Worm (Caenorhabditis elegans) whole organism, L1 larva: ENCODE data around the gene nlp-47.

Experiments used
- C04F5.9 ChIP-seq: sonication (generic microtip); optimal IDR thresholded peaks from 2 replicates; lab custom pipeline; 2016; ENCODE audit warnings: missing genetic modification characterization, missing compliant biosample characterization
- Y116A8C.19 ChIP-seq: sonication (generic microtip); optimal IDR thresholded peaks from 2 replicates; lab custom pipeline; 2016; ENCODE audit warnings: missing compliant biosample characterization, missing genetic modification characterization, borderline replicate concordance
- aha-1 ChIP-seq: fragments of 150-350 bp; optimal IDR thresholded peaks from 2 replicates; lab custom pipeline; 2014; ENCODE audit warnings: missing biosample characterization, missing genetic modification characterization
- ama-1 ChIP-seq: fragments of 150-350 bp; optimal IDR thresholded peaks from 2 replicates; lab custom pipeline; 2014
- ceh-63 ChIP-seq: fragments of 200-800 bp; sonication (Bioruptor generic); optimal IDR thresholded peaks from 2 replicates; lab custom pipeline; 2018; ENCODE audit warnings: mild to moderate bottlenecking, missing genetic modification characterization, missing compliant biosample characterization
- ceh-8 ChIP-seq: fragments of 200-800 bp; sonication (Bioruptor generic); optimal IDR thresholded peaks from 2 replicates; lab custom pipeline; 2018; ENCODE audit warnings: mild to moderate bottlenecking, missing genetic modification characterization, moderate library complexity, missing compliant biosample characterization
- ceh-88 ChIP-seq: fragments of 200-800 bp; sonication (Bioruptor generic); IDR thresholded peaks from 2 replicates; pipeline ENCODE4 v1.3.6; 2022; ENCODE audit warnings: missing genetic modification characterization, missing compliant biosample characterization
- dsc-1 ChIP-seq: sonication (generic microtip); optimal IDR thresholded peaks from 2 replicates; lab custom pipeline; 2016; ENCODE audit warnings: mild to moderate bottlenecking, missing genetic modification characterization, missing compliant biosample characterization
- efl-1 ChIP-seq, 4 experiments: fragments of 150-350 bp; optimal IDR thresholded peaks in 3 of 4; peaks in 1 of 4; 1 replicate in 1 of 4; 2 replicates in 3 of 4; lab custom pipeline; 2014; ENCODE audit warnings: missing biosample characterization in 2 of 4, missing genetic modification characterization in 2 of 4, missing genetic modification reagents in 2 of 4
- egl-13 ChIP-seq: sonication (generic microtip); optimal IDR thresholded peaks from 2 replicates; lab custom pipeline; 2016; ENCODE audit warnings: missing genotype, missing genetic modification reagents, missing genetic modification characterization, missing compliant biosample characterization
- elt-2 ChIP-seq: sonication (generic microtip); optimal IDR thresholded peaks from 2 replicates; lab custom pipeline; 2016; ENCODE audit warnings: missing genetic modification characterization, mild to moderate bottlenecking, inconsistent platforms, missing compliant biosample characterization, missing genetic modification reagents
- fkh-10 ChIP-seq: sonication (generic microtip); optimal IDR thresholded peaks from 2 replicates; lab custom pipeline; 2017; ENCODE audit warnings: missing biosample characterization, missing genetic modification reagents, missing genetic modification characterization
- fkh-4 ChIP-seq: sonication (generic microtip); optimal IDR thresholded peaks from 2 replicates; lab custom pipeline; 2016; ENCODE audit warnings: missing compliant biosample characterization, missing genetic modification characterization, borderline replicate concordance
- fkh-8 ChIP-seq: sonication (generic microtip); optimal IDR thresholded peaks from 2 replicates; lab custom pipeline; 2016; ENCODE audit warnings: mild to moderate bottlenecking, missing genetic modification characterization, missing compliant biosample characterization
- fos-1 ChIP-seq: fragments of 150-350 bp; optimal IDR thresholded peaks from 2 replicates; lab custom pipeline; 2014; ENCODE audit warnings: missing biosample characterization, missing genetic modification characterization
- hlh-17 ChIP-seq: fragments of 200-800 bp; sonication (Bioruptor generic); optimal IDR thresholded peaks from 2 replicates; lab custom pipeline; 2018; ENCODE audit warnings: missing genetic modification characterization, mild to moderate bottlenecking, missing compliant biosample characterization, moderate library complexity, borderline replicate concordance
- hlh-4 ChIP-seq: sonication (generic microtip); optimal IDR thresholded peaks from 2 replicates; lab custom pipeline; 2016; ENCODE audit warnings: mild to moderate bottlenecking, missing genetic modification characterization, missing compliant biosample characterization
- hpl-2 ChIP-seq: fragments of 150-350 bp; optimal IDR thresholded peaks from 2 replicates; lab custom pipeline; 2014; ENCODE audit warnings: missing biosample characterization, missing genetic modification reagents, missing genetic modification characterization
- irx-1 ChIP-seq: sonication (generic microtip); optimal IDR thresholded peaks from 2 replicates; lab custom pipeline; 2016; ENCODE audit warnings: missing genetic modification characterization, missing compliant biosample characterization
- isw-1 ChIP-seq: fragments of 200-800 bp; sonication (Bioruptor generic); IDR thresholded peaks from 2 replicates; pipeline ENCODE4 v1.3.6; 2022; ENCODE audit warnings: missing genetic modification characterization, missing compliant biosample characterization
- jun-1 ChIP-seq: fragments of 150-350 bp; optimal IDR thresholded peaks from 2 replicates; lab custom pipeline; 2014; ENCODE audit warnings: missing biosample characterization, missing genetic modification reagents, missing genetic modification characterization
- lin-13 ChIP-seq: fragments of 150-350 bp; optimal IDR thresholded peaks from 2 replicates; lab custom pipeline; 2014; ENCODE audit warnings: missing biosample characterization, missing genetic modification reagents, missing genetic modification characterization
- mab-9 ChIP-seq: fragments of 200-800 bp; sonication (Bioruptor generic); IDR thresholded peaks from 2 replicates; pipeline ENCODE4 v1.3.6; 2022; ENCODE audit warnings: missing genetic modification reagents, missing genetic modification characterization, missing compliant biosample characterization
- mep-1 ChIP-seq: fragments of 150-350 bp; optimal IDR thresholded peaks from 2 replicates; lab custom pipeline; 2014; ENCODE audit warnings: missing biosample characterization, missing genetic modification characterization
- nhr-19 ChIP-seq: fragments of 200-800 bp; sonication (Bioruptor generic); conservative IDR thresholded peaks from 2 replicates; pipeline ENCODE4 v1.3.6; 2022; ENCODE audit warnings: missing genetic modification characterization, missing compliant biosample characterization
- nhr-20 ChIP-seq: sonication (generic microtip); optimal IDR thresholded peaks from 2 replicates; lab custom pipeline; 2016; ENCODE audit warnings: mild to moderate bottlenecking, missing genetic modification characterization, missing compliant biosample characterization
- nhr-28 ChIP-seq: fragments of 150-350 bp; optimal IDR thresholded peaks from 2 replicates; lab custom pipeline; 2014; ENCODE audit warnings: missing biosample characterization, missing genetic modification characterization
- nhr-47 ChIP-seq: sonication (generic microtip); optimal IDR thresholded peaks from 2 replicates; lab custom pipeline; 2016; ENCODE audit warnings: mild to moderate bottlenecking, missing genetic modification characterization, moderate library complexity, missing compliant biosample characterization
- nhr-71 ChIP-seq: sonication (generic microtip); optimal IDR thresholded peaks from 2 replicates; lab custom pipeline; 2016; ENCODE audit warnings: mild to moderate bottlenecking, missing genetic modification characterization, moderate library complexity, missing compliant biosample characterization
- nhr-77 ChIP-seq: fragments of 150-350 bp; optimal IDR thresholded peaks from 2 replicates; lab custom pipeline; 2014; ENCODE audit warnings: missing biosample characterization, missing genetic modification characterization
- nhr-84 ChIP-seq: sonication (generic microtip); optimal IDR thresholded peaks from 2 replicates; lab custom pipeline; 2017; ENCODE audit warnings: missing biosample characterization, missing genetic modification characterization
- nhr-90 ChIP-seq: sonication (generic microtip); optimal IDR thresholded peaks from 2 replicates; lab custom pipeline; 2016; ENCODE audit warnings: mild to moderate bottlenecking, missing genetic modification characterization, missing compliant biosample characterization; ENCODE audit not compliant: poor library complexity
- pag-3 ChIP-seq: sonication (generic microtip); optimal IDR thresholded peaks from 2 replicates; lab custom pipeline; 2017; ENCODE audit warnings: missing genetic modification characterization, mild to moderate bottlenecking, missing compliant biosample characterization, antibody characterized with exemption, borderline replicate concordance; ENCODE audit not compliant: insufficient read depth
- pax-3 ChIP-seq: fragments of 200-800 bp; sonication (Bioruptor generic); optimal IDR thresholded peaks from 2 replicates; lab custom pipeline; 2018; ENCODE audit warnings: mild to moderate bottlenecking, missing genetic modification characterization, moderate library complexity, missing compliant biosample characterization
- pqm-1 ChIP-seq: sonication (generic microtip); optimal IDR thresholded peaks from 3 replicates; lab custom pipeline; 2017; ENCODE audit warnings: missing biosample characterization, missing genetic modification characterization
- skn-1 ChIP-seq: fragments of 150-350 bp; optimal IDR thresholded peaks from 2 replicates; lab custom pipeline; 2014; ENCODE audit warnings: missing biosample characterization, missing genetic modification characterization
- snpc-4 ChIP-seq: fragments of 150-350 bp; optimal IDR thresholded peaks from 2 replicates; lab custom pipeline; 2014; ENCODE audit warnings: missing biosample characterization, missing genetic modification characterization
- snu-23 ChIP-seq: sonication (generic microtip); optimal IDR thresholded peaks from 2 replicates; lab custom pipeline; 2016; ENCODE audit warnings: missing genetic modification characterization, missing compliant biosample characterization
- sptf-1 ChIP-seq: fragments of 150-350 bp; optimal IDR thresholded peaks from 2 replicates; lab custom pipeline; 2014; ENCODE audit warnings: missing biosample characterization, missing genetic modification characterization
- sup-37 ChIP-seq: fragments of 200-800 bp; sonication (Bioruptor generic); optimal IDR thresholded peaks from 2 replicates; lab custom pipeline; 2018; ENCODE audit warnings: mild to moderate bottlenecking, missing genetic modification characterization, missing compliant biosample characterization
- tbx-2 ChIP-seq: sonication (generic microtip); optimal IDR thresholded peaks from 2 replicates; lab custom pipeline; 2016; ENCODE audit warnings: missing genetic modification characterization, missing compliant biosample characterization
- unc-130 ChIP-seq: fragments of 150-350 bp; optimal IDR thresholded peaks from 2 replicates; lab custom pipeline; 2017; ENCODE audit warnings: missing biosample characterization, missing genetic modification characterization, inconsistent platforms
- unc-30 ChIP-seq: sonication (generic microtip); optimal IDR thresholded peaks from 2 replicates; lab custom pipeline; 2017; ENCODE audit warnings: missing biosample characterization, missing genetic modification characterization
- unc-98 ChIP-seq: fragments of 200-800 bp; sonication (Bioruptor generic); IDR thresholded peaks from 2 replicates; pipeline ENCODE4 v1.3.6; 2022; ENCODE audit warnings: missing genetic modification characterization, missing compliant biosample characterization
- vab-15 ChIP-seq: sonication (generic microtip); optimal IDR thresholded peaks from 2 replicates; lab custom pipeline; 2017; ENCODE audit warnings: missing genotype, mild to moderate bottlenecking, missing genetic modification characterization, missing compliant biosample characterization
- xbp-1 ChIP-seq: sonication (generic microtip); optimal IDR thresholded peaks from 2 replicates; lab custom pipeline; 2016; ENCODE audit warnings: missing genetic modification characterization, missing compliant biosample characterization
- zag-1 ChIP-seq: fragments of 150-350 bp; optimal IDR thresholded peaks from 2 replicates; lab custom pipeline; 2014; ENCODE audit warnings: missing biosample characterization, missing genetic modification characterization
- zip-4 ChIP-seq: fragments of 200-800 bp; sonication (Bioruptor generic); optimal IDR thresholded peaks from 2 replicates; lab custom pipeline; 2018; ENCODE audit warnings: mild to moderate bottlenecking, missing genetic modification characterization, moderate library complexity, missing compliant biosample characterization
- ztf-11 ChIP-seq, 2 experiments: sonication (generic microtip); optimal IDR thresholded peaks; 2 replicates each; lab custom pipeline; 2016 to 2017; ENCODE audit warnings: missing genetic modification characterization in 2 of 2, missing biosample characterization in 1 of 2, missing compliant biosample characterization in 1 of 2

nlp-47 gene

DNA sequence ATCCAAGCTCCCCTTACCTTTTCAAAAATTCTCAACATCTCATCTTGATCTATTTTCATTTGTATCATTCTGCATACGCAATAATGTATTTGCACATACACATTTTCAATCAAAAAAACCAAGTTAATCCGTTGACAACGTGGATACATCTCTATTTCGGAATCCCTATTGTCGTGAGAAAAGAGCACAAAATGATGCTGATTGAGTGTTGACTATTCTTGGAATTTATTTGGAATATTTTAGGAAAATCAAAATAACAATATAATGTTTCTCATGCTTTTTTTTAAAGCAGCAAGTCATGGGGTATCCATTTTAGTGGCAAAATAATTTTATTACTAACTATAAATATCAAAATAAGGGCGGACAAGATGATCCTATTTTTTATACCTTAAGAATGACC, 9.2 kb upstream of the nlp-47 start (continued):
- no peak for TF ChIP-seq C04F5.9
- no peak for TF ChIP-seq nhr-90 (tag; lab: Kevin White, UChicago)
- TF ChIP-seq dsc-1 (tag; lab: Kevin White, UChicago): peak; percentile 81
- TF ChIP-seq unc-130: no peak
- TF ChIP-seq isw-1: no peak
- TF ChIP-seq pag-3 (tag; lab: Kevin White, UChicago): no peak
- TF ChIP-seq zip-4: no peak
- no peak for TF ChIP-seq ceh-88
- no peak for TF ChIP-seq nhr-19 (GFP tag; lab: Robert Waterston, UW)
- TF ChIP-seq sup-37 (GFP tag; lab: Kevin White, UChicago): no peak
- no peak for TF ChIP-seq unc-30 (tag; lab: Kevin White, UChicago)
- no peak for TF ChIP-seq tbx-2 (tag; lab: Kevin White, UChicago)
- no peak for TF ChIP-seq snpc-4 (tag; lab: Kevin White, UChicago)
- TF ChIP-seq elt-2 (tag; lab: Kevin White, UChicago): no peak
- no peak for TF ChIP-seq unc-98 (GFP tag; lab: Robert Waterston, UW)
- no peak for TF ChIP-seq hpl-2 (GFP tag; lab: Kevin White, UChicago)
- no peak for TF ChIP-seq fkh-10 (GFP tag; lab: Kevin White, UChicago)
- TF ChIP-seq sptf-1: no peak

DNA sequence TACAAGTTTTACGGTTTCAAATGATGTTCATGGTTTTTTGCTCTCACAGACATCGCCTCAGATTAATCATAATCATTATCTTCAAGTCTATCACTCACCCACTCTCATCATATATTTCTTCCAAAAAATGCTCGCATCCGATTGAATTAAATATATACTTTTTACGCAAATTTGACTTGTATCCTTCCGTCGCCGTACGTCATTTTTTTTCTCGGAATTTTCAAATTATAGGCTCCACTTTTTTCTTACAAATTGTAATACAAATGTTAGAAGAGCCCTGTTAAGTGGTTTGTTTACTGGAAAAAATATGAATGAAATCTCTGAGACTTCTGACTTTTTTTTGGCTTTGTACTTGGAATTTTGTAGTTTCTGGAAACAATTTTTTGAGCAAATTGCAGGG, 3.5 kb upstream of the nlp-47 start:
- TF ChIP-seq hpl-2 (GFP tag; lab: Kevin White, UChicago): no peak
- no peak for TF ChIP-seq mab-9 (GFP tag; lab: Robert Waterston, UW)
- TF ChIP-seq fkh-4 (tag; lab: Kevin White, UChicago): no peak
- no peak for TF ChIP-seq aha-1 (tag; lab: Kevin White, UChicago)
- TF ChIP-seq ztf-11 (tag; optimal IDR thresholded peaks at IDR 0.05; lab: Kevin White, UChicago): no peak
- TF ChIP-seq unc-30 (tag; lab: Kevin White, UChicago): no peak
- TF ChIP-seq jun-1 (tag; lab: Kevin White, UChicago): no peak
- TF ChIP-seq nhr-71: peak; percentile 24
- no peak for TF ChIP-seq fos-1 (tag; lab: Kevin White, UChicago)
- no peak for TF ChIP-seq nhr-28
- TF ChIP-seq nhr-19 (GFP tag; lab: Robert Waterston, UW): no peak
- TF ChIP-seq xbp-1: no peak
- no peak for TF ChIP-seq irx-1 (tag; lab: Kevin White, UChicago)
- TF ChIP-seq fkh-8 (tag; lab: Kevin White, UChicago): peak; percentile 46
- TF ChIP-seq nhr-90 (tag; lab: Kevin White, UChicago): no peak
- TF ChIP-seq hlh-17 (GFP tag; lab: Kevin White, UChicago): no peak
- TF ChIP-seq ceh-88: no peak
- no peak for TF ChIP-seq Y116A8C.19 (tag; lab: Kevin White, UChicago)
- TF ChIP-seq sup-37 (GFP tag; lab: Kevin White, UChicago): no peak
- TF ChIP-seq ama-1 (lab: Kevin White, UChicago): no peak
- TF ChIP-seq zip-4: no peak
- no peak for TF ChIP-seq nhr-77
- no peak for TF ChIP-seq nhr-84 (tag; lab: Kevin White, UChicago)
- no peak for TF ChIP-seq skn-1 (tag; lab: Kevin White, UChicago)
- no peak for TF ChIP-seq pax-3
- peak; percentile 61 for TF ChIP-seq dsc-1 (tag; lab: Kevin White, UChicago)
- TF ChIP-seq pqm-1 (tag; lab: Kevin White, UChicago): no peak
- TF ChIP-seq snu-23: no peak
- TF ChIP-seq vab-15 (tag; lab: Kevin White, UChicago): no peak
- TF ChIP-seq lin-13 (GFP tag; lab: Kevin White, UChicago): no peak
- no peak for TF ChIP-seq ceh-63 (GFP tag; lab: Kevin White, UChicago)
- no peak for TF ChIP-seq ceh-8 (GFP tag; lab: Kevin White, UChicago)
- TF ChIP-seq nhr-20 (tag; lab: Kevin White, UChicago): no peak
- peak; percentile 73 for TF ChIP-seq egl-13
- TF ChIP-seq mep-1 (tag; lab: Kevin White, UChicago): no peak
- TF ChIP-seq hlh-4 (tag; lab: Kevin White, UChicago): no peak
- TF ChIP-seq efl-1 (optimal IDR thresholded peaks at IDR 0.05; lab: Kevin White, UChicago): no peak
- TF ChIP-seq efl-1 (GFP tag; optimal IDR thresholded peaks at IDR 0.05 in 1 of 2; lab: Kevin White, UChicago): peak in 1 of 2 experiments; percentile 10
- TF ChIP-seq nhr-47: peak; percentile 30
- TF ChIP-seq zag-1: no peak
- TF ChIP-seq C04F5.9: no peak
- TF ChIP-seq, all 84 proteins: peak for 6
